Fruit fly (Drosophila melanogaster) Kc167 (cell line): Measurements from ENCODE around the gene CG13012.

Experiments used
- Myc ChIP-seq: fragments of >200 bp; optimal IDR thresholded peaks from 2 replicates; lab custom pipeline; 2017; ENCODE audit warnings: missing external identifiers
- h ChIP-seq: fragments of >200 bp; optimal IDR thresholded peaks from 3 replicates; lab custom pipeline; 2018; ENCODE audit warnings: missing external identifiers
- insv ChIP-seq: fragments of >200 bp; optimal IDR thresholded peaks from 3 replicates; lab custom pipeline; 2018; ENCODE audit warnings: missing external identifiers
- psq ChIP-seq: fragments of >200 bp; optimal IDR thresholded peaks from 2 replicates; lab custom pipeline; 2017; ENCODE audit warnings: missing external identifiers
- ttk ChIP-seq: sonication (Bioruptor generic); optimal IDR thresholded peaks from 2 replicates; lab custom pipeline; 2017; ENCODE audit warnings: missing external identifiers

dm6 chrX:16676653-16677052 lies at the start of gene CG13012:
- TF ChIP-seq ttk (lab: Kevin White, UChicago) = no peak
- no peak for TF ChIP-seq insv
- TF ChIP-seq psq (lab: Kevin White, UChicago) = no peak
- no peak for TF ChIP-seq h
- TF ChIP-seq Myc (lab: Kevin White, UChicago) = no peak
